In genomic region chr3R:28332137-28332671, dm6 we compare ENCODE assay signal across 1 fruit fly cellular context.
TF ChIP-seq lines count a peak whose summit lies in the region.

No protein-coding gene starts in this region.

TF ChIP-seq in whole organism, embryonic, 481 proteins besides CTCF, POLR2A, EP300 and RAD21 (continued from another document):
- no peak for TF ChIP-seq Fer2 (tag; optimal IDR thresholded peaks at IDR 0.05; lab: Kevin White, UChicago)
- TF ChIP-seq CG12942 (GFP tag; optimal IDR thresholded peaks at IDR 0.05; lab: Kevin White, UChicago) = peak; percentile 29
- TF ChIP-seq CG8089 (GFP tag; optimal IDR thresholded peaks at IDR 0.05; lab: Kevin White, UChicago) = no peak
- TF ChIP-seq lov (optimal IDR thresholded peaks at IDR 0.05; lab: Kevin White, UChicago) = no peak
- no peak for TF ChIP-seq lov (GFP tag; IDR thresholded peaks at IDR 0.05; lab: Robert Waterston, UW)
- TF ChIP-seq Myb (GFP tag; optimal IDR thresholded peaks at IDR 0.05; lab: Kevin White, UChicago) = peak; percentile 23
- peak; percentile 31 for TF ChIP-seq Atf3 (GFP tag; optimal IDR thresholded peaks at IDR 0.05; lab: Kevin White, UChicago)
- TF ChIP-seq Dbx (GFP tag; IDR thresholded peaks at IDR 0.05; lab: Robert Waterston, UW) = peak; percentile 71; the same call in 2 of the 3 replicates
- no peak for TF ChIP-seq Dref (GFP tag; IDR thresholded peaks at IDR 0.05; lab: Robert Waterston, UW)
- no peak for TF ChIP-seq CG17612 (GFP tag; IDR thresholded peaks at IDR 0.05; lab: Robert Waterston, UW)
- TF ChIP-seq crol (GFP tag; IDR thresholded peaks at IDR 0.05; lab: Robert Waterston, UW) = peak; percentile 94
- TF ChIP-seq sens-2 (GFP tag; IDR thresholded peaks at IDR 0.05; lab: Robert Waterston, UW) = peak; percentile 25; the same call in 1 of the 2 replicates
- TF ChIP-seq row (GFP tag; IDR thresholded peaks at IDR 0.05; lab: Robert Waterston, UW) = peak; percentile 81
